Worm (Caenorhabditis elegans) whole organism, mixed stage, embryonic: Measurements from ENCODE around the gene T22G5.1.

ENCODE experiments used
- M03D4.4 ChIP-seq: sonication (generic microtip); optimal IDR thresholded peaks from 2 replicates; lab custom pipeline; 2017; ENCODE audit warnings: mild to moderate bottlenecking, missing genetic modification characterization, missing compliant biosample characterization
- bed-3 ChIP-seq: fragments of 200-800 bp; sonication (Bioruptor generic); optimal IDR thresholded peaks from 3 replicates; lab custom pipeline; 2018; ENCODE audit warnings: mild to moderate bottlenecking, missing genetic modification characterization, moderate library complexity, missing compliant biosample characterization
- blmp-1 ChIP-seq: fragments of 150-350 bp; optimal IDR thresholded peaks from 2 replicates; lab custom pipeline; 2014; ENCODE audit warnings: missing biosample characterization, missing genetic modification characterization
- ceh-39 ChIP-seq: fragments of 150-350 bp; optimal IDR thresholded peaks from 2 replicates; lab custom pipeline; 2014; ENCODE audit warnings: missing biosample characterization, missing genetic modification characterization
- ceh-43 ChIP-seq: fragments of 200-800 bp; sonication (Bioruptor generic); optimal IDR thresholded peaks from 2 replicates; lab custom pipeline; 2018; ENCODE audit warnings: mild to moderate bottlenecking, missing genetic modification characterization, moderate library complexity, missing compliant biosample characterization
- ces-1 ChIP-seq: fragments of 150-350 bp; optimal IDR thresholded peaks from 2 replicates; lab custom pipeline; 2014; ENCODE audit warnings: missing biosample characterization, missing genetic modification reagents, missing genetic modification characterization
- cnd-1 ChIP-seq: fragments of 200-800 bp; sonication (Bioruptor generic); optimal IDR thresholded peaks from 2 replicates; lab custom pipeline; 2018; ENCODE audit warnings: mild to moderate bottlenecking, missing genetic modification characterization, missing compliant biosample characterization
- drap-1 ChIP-seq: fragments of 200-800 bp; sonication (Bioruptor generic); optimal IDR thresholded peaks from 3 replicates; lab custom pipeline; 2018; ENCODE audit warnings: mild to moderate bottlenecking, missing genetic modification characterization, missing compliant biosample characterization
- elt-1 ChIP-seq: sonication (generic microtip); optimal IDR thresholded peaks from 2 replicates; lab custom pipeline; 2017; ENCODE audit warnings: missing genetic modification characterization, mild to moderate bottlenecking, missing compliant biosample characterization, antibody characterized with exemption, moderate library complexity, borderline replicate concordance; ENCODE audit not compliant: insufficient read depth
- elt-3 ChIP-seq: fragments of 150-350 bp; optimal IDR thresholded peaks from 2 replicates; lab custom pipeline; 2014; ENCODE audit warnings: missing biosample characterization, missing genetic modification characterization
- flh-1 ChIP-seq: fragments of 200-800 bp; sonication (Bioruptor generic); optimal IDR thresholded peaks from 2 replicates; lab custom pipeline; 2018; ENCODE audit warnings: mild to moderate bottlenecking, missing genetic modification characterization, moderate library complexity, missing compliant biosample characterization
- hlh-1 ChIP-seq: fragments of 150-350 bp; optimal IDR thresholded peaks from 2 replicates; lab custom pipeline; 2014; ENCODE audit warnings: missing biosample characterization, missing genetic modification reagents, missing genetic modification characterization
- lin-13 ChIP-seq: fragments of 150-350 bp; optimal IDR thresholded peaks from 2 replicates; lab custom pipeline; 2014; ENCODE audit warnings: missing biosample characterization, missing genetic modification characterization
- lin-32 ChIP-seq: fragments of 200-800 bp; sonication (Bioruptor generic); optimal IDR thresholded peaks from 2 replicates; lab custom pipeline; 2018; ENCODE audit warnings: mild to moderate bottlenecking, missing genetic modification characterization, missing compliant biosample characterization
- lsy-2 ChIP-seq: fragments of 150-350 bp; optimal IDR thresholded peaks from 2 replicates; lab custom pipeline; 2014; ENCODE audit warnings: missing biosample characterization, missing genetic modification characterization
- mab-5 ChIP-seq: fragments of 150-350 bp; optimal IDR thresholded peaks from 2 replicates; lab custom pipeline; 2014; ENCODE audit warnings: missing biosample characterization, missing genetic modification characterization
- mep-1 ChIP-seq: fragments of 150-350 bp; optimal IDR thresholded peaks from 2 replicates; lab custom pipeline; 2017; ENCODE audit warnings: missing biosample characterization, missing genetic modification reagents, missing genetic modification characterization, inconsistent platforms
- mls-2 ChIP-seq: sonication (generic microtip); optimal IDR thresholded peaks from 2 replicates; lab custom pipeline; 2016; ENCODE audit warnings: mild to moderate bottlenecking, missing genetic modification characterization, moderate library complexity, missing compliant biosample characterization
- nhr-12 ChIP-seq: fragments of 150-350 bp; optimal IDR thresholded peaks from 2 replicates; lab custom pipeline; 2014; ENCODE audit warnings: missing biosample characterization, missing genetic modification characterization
- nhr-2 ChIP-seq: fragments of 150-350 bp; optimal IDR thresholded peaks from 2 replicates; lab custom pipeline; 2014; ENCODE audit warnings: missing biosample characterization, missing genetic modification characterization
- nhr-28 ChIP-seq: fragments of 150-350 bp; optimal IDR thresholded peaks from 2 replicates; lab custom pipeline; 2014; ENCODE audit warnings: missing biosample characterization, missing genetic modification characterization
- nhr-76 ChIP-seq: sonication (generic microtip); optimal IDR thresholded peaks from 2 replicates; lab custom pipeline; 2017; ENCODE audit warnings: missing biosample characterization, missing genetic modification characterization
- pha-4 ChIP-seq: fragments of 150-350 bp; optimal IDR thresholded peaks from 2 replicates; lab custom pipeline; 2018; ENCODE audit warnings: missing biosample characterization, missing genetic modification reagents, missing genetic modification characterization
- sem-2 ChIP-seq: fragments of 200-800 bp; sonication (Bioruptor generic); optimal IDR thresholded peaks from 2 replicates; lab custom pipeline; 2018; ENCODE audit warnings: mild to moderate bottlenecking, missing genetic modification characterization, missing compliant biosample characterization
- snpc-4 ChIP-seq: fragments of 150-350 bp; optimal IDR thresholded peaks from 2 replicates; lab custom pipeline; 2014; ENCODE audit warnings: missing biosample characterization, missing genetic modification characterization
- sptf-1 ChIP-seq: sonication (generic microtip); optimal IDR thresholded peaks from 2 replicates; lab custom pipeline; 2017; ENCODE audit warnings: mild to moderate bottlenecking, missing genetic modification characterization, moderate library complexity, missing compliant biosample characterization
- tbx-8 ChIP-seq: fragments of 200-800 bp; sonication (Bioruptor generic); optimal IDR thresholded peaks from 2 replicates; lab custom pipeline; 2018; ENCODE audit warnings: mild to moderate bottlenecking, missing genetic modification characterization, moderate library complexity, missing compliant biosample characterization
- unc-62 ChIP-seq: fragments of 150-350 bp; optimal IDR thresholded peaks from 2 replicates; lab custom pipeline; 2014; ENCODE audit warnings: missing biosample characterization, missing genetic modification reagents, missing genetic modification characterization
- zip-8 ChIP-seq: fragments of 150-350 bp; optimal IDR thresholded peaks from 2 replicates; lab custom pipeline; 2014; ENCODE audit warnings: missing biosample characterization, missing genetic modification characterization
- ztf-11 ChIP-seq: fragments of 150-350 bp; optimal IDR thresholded peaks from 2 replicates; lab custom pipeline; 2014; ENCODE audit warnings: missing biosample characterization, missing genetic modification characterization

T22G5.1 gene

DNA sequence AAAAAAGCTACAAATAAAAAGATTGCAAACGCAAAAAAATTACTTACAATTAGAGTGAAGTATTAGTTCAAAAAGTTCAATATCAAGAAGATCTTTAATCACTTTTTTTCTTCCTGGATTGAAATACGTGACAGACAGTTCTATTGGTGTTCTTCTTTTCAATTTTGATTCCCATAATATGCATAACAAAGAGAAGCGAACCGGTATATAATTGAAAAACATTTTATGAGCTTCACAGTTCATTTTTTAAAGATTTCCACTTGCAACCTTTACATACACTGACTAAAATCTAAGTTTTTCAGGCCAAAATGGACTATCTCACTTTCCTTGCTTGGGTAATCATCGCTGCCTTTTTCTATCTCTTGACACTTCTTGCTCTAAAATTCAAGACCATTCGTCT lies at the start of gene T22G5.1:
Gene T22G5.1 (plus strand): TSS at position 301 of the 400 bp plus-strand sequence.
- TF ChIP-seq elt-1 (tag; lab: Kevin White, UChicago) = no peak
- no peak for TF ChIP-seq nhr-76 (tag; lab: Kevin White, UChicago)
- no peak for TF ChIP-seq bed-3 (GFP tag; lab: Kevin White, UChicago)
- no peak for TF ChIP-seq mls-2

DNA sequence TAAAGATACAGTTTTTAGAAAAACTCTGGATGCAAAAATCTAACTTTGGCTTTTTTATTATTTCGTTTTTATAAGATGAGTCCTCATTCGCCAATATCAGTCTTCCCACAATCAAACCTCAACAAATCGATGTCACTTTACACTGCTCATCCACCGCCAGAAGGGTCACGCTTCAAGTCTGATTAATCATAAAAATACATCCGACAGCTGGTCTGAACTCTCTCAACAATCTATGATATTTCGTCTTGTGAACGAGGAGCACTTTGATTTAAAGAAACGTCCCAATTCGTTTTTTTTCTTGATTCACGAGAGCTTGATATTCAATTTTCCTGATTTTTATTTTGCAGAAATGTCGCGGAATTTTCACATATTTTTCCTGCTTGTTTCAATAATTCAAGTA lies 48.7 kb upstream of the T22G5.1 start, which contains the start of gene nrf-5:
Gene nrf-5 (plus strand): TSS at position 348 of the 400 bp plus-strand sequence.
- no peak for TF ChIP-seq tbx-8 (GFP tag; lab: Kevin White, UChicago)
- TF ChIP-seq snpc-4 (tag; lab: Kevin White, UChicago) = no peak
- TF ChIP-seq ceh-43 (GFP tag; lab: Kevin White, UChicago) = no peak
- TF ChIP-seq sptf-1 (tag; lab: Kevin White, UChicago) = no peak
- peak; percentile 64 for TF ChIP-seq hlh-1 (tag; lab: Kevin White, UChicago)
- TF ChIP-seq, all 35 proteins: peak for 1

DNA sequence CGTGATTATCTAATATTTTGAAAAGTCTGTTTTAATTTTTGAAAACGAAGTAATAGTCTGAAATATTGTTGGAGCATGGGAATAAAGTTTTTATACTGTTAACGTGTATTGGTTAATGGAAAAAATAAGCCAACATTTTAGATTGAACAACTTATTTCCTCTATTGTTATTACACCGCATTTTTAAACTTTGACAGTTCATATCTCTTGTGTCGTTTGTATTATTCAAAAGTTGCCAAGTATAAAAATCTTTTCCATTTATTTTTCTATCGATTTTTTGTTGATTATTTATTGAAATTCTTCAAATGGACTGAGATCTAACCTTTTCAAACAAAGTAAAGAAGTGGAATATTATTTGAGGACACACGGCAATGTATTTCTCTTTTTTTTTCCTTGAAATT lies 45.8 kb upstream of the T22G5.1 start, which contains the start of gene str-165:
Gene str-165 (plus strand): TSS at position 301 of the 400 bp plus-strand sequence.
- TF ChIP-seq zip-8 (tag; lab: Kevin White, UChicago) (no peak), flh-1 (no peak), mep-1 (tag; lab: Kevin White, UChicago) (no peak), sptf-1 (tag; lab: Kevin White, UChicago) (no peak), unc-62 (GFP tag; lab: Kevin White, UChicago) (no peak), cnd-1 (tag; lab: Kevin White, UChicago) (no peak), lin-32 (GFP tag; lab: Kevin White, UChicago) (no peak), sem-2 (GFP tag; lab: Kevin White, UChicago) (no peak), pha-4 (tag; lab: Kevin White, UChicago) (no peak), elt-1 (tag; lab: Kevin White, UChicago) (no peak), snpc-4 (tag; lab: Kevin White, UChicago) (no peak), lin-13 (tag; lab: Kevin White, UChicago) (no peak), ces-1 (GFP tag; lab: Kevin White, UChicago) (no peak), drap-1 (GFP tag; lab: Kevin White, UChicago) (no peak), nhr-12 (tag; lab: Kevin White, UChicago) (no peak), tbx-8 (GFP tag; lab: Kevin White, UChicago) (no peak), ceh-43 (GFP tag; lab: Kevin White, UChicago) (no peak), lsy-2 (tag; lab: Kevin White, UChicago) (no peak)
- TF ChIP-seq, all 35 proteins: peak for 0

DNA sequence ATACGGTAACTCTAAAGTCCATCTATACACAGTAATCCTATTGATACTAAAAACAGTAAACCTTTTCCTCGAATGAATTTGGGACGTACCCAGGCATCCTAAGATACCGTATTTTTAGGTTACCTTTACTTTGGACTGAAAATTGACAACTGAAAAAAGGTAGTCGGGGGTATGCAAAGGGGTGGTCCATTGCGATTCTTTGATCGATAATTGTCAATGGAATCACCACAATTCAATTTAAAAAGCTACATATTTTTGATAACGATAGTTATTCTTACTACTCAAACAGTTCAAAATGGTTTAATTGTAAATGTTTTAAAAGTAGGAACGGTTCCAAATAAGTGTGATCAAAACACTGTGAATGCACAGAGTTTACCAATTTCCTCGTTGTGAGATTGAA lies 42.7 kb upstream of the T22G5.1 start, which contains the start of gene srx-129:
Gene srx-129 (plus strand): TSS at position 301 of the 400 bp plus-strand sequence.
- TF ChIP-seq drap-1 (GFP tag; lab: Kevin White, UChicago) = no peak
- TF ChIP-seq mep-1 (tag; lab: Kevin White, UChicago) = no peak
- TF ChIP-seq hlh-1 (tag; lab: Kevin White, UChicago) = no peak
- TF ChIP-seq nhr-28 (tag; lab: Kevin White, UChicago) = no peak
- no peak for TF ChIP-seq tbx-8 (GFP tag; lab: Kevin White, UChicago)
- TF ChIP-seq zip-8 (tag; lab: Kevin White, UChicago) = no peak
- TF ChIP-seq blmp-1 = no peak
- no peak for TF ChIP-seq sem-2 (GFP tag; lab: Kevin White, UChicago)
- no peak for TF ChIP-seq nhr-2 (tag; lab: Kevin White, UChicago)
- TF ChIP-seq ceh-43 (GFP tag; lab: Kevin White, UChicago) = no peak
- TF ChIP-seq nhr-76 (tag; lab: Kevin White, UChicago) = no peak
- no peak for TF ChIP-seq mab-5
- TF ChIP-seq sptf-1 (tag; lab: Kevin White, UChicago) = no peak
- TF ChIP-seq ceh-39 = no peak
- no peak for TF ChIP-seq lin-13 (tag; lab: Kevin White, UChicago)
- no peak for TF ChIP-seq lin-32 (GFP tag; lab: Kevin White, UChicago)
- no peak for TF ChIP-seq nhr-12 (tag; lab: Kevin White, UChicago)
- no peak for TF ChIP-seq flh-1
- no peak for TF ChIP-seq M03D4.4 (tag; lab: Kevin White, UChicago)
- TF ChIP-seq snpc-4 (tag; lab: Kevin White, UChicago) = no peak

DNA sequence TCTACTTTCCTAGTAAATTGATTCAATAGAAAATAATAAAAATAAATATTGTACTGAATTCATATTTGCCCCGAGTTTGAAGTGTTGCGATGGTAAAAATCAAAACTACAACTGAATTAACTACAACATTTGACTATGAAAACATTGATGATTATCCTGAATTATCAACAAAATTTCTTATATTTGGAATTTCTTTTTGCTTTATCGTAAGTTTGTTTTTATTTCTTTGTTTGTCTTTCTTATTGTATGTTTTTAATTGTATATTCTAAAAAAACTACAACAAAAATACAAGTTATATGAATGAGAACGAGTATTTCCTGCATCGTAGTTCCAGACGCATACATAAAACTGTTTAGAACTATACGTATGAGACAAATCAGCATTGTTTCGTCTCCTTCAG lies 39.5 kb upstream of the T22G5.1 start, which contains the start of gene srx-128:
Gene srx-128 (plus strand): TSS at position 301 of the 400 bp plus-strand sequence.
- no peak for TF ChIP-seq ceh-39
- no peak for TF ChIP-seq lin-13 (tag; lab: Kevin White, UChicago)
- TF ChIP-seq elt-3 (tag; lab: Kevin White, UChicago) = no peak
- no peak for TF ChIP-seq ceh-43 (GFP tag; lab: Kevin White, UChicago)
- no peak for TF ChIP-seq sptf-1 (tag; lab: Kevin White, UChicago)
- TF ChIP-seq mls-2 = no peak
- no peak for TF ChIP-seq ztf-11 (tag; lab: Kevin White, UChicago)
- no peak for TF ChIP-seq hlh-1 (tag; lab: Kevin White, UChicago)
